Fruit fly (Drosophila melanogaster): ENCODE data around the gene CG7560.
A peak's percentile ranks its signal among the peaks of the same experiment; 100 is the strongest.

The CG7560 gene

DNA sequence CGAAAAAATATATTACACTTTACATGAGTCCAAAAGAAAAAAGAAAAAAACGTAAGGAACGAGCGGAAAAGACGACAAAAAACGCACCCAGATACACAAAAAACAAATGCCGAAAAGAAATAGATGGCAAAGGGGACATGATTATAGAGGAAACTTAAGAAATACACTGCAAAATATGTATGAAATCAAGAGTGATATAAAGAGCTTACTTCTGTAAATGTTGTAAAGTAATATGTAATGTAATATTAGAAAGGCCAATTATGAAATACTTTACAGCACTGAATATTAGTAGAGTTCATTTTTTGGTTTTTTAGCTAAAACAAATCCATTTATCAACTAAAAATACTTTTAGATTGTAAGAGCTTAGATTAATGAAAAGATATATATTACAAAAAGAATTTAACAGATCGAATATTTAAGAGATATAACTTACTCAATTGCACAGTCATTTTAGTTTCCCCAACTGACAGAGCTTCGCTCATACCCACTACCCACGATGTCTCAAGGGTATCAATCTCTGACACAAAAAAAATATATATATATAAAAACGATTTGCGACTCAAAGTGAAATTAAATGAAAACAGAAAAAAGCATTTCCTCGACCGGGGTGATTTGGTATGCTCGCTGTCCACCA is 40.0 kb upstream of the CG7560 start:
- TF ChIP-seq H2.0 (GFP tag; IDR thresholded peaks at IDR 0.05) = no peak
- TF ChIP-seq Sox102F (GFP tag; optimal IDR thresholded peaks at IDR 0.05) = peak; percentile 2
- TF ChIP-seq stc (GFP tag; IDR thresholded peaks at IDR 0.05) = no peak
- TF ChIP-seq Nf-YC (tag; optimal IDR thresholded peaks at IDR 0.05) = no peak
- no peak for TF ChIP-seq seq (GFP tag; IDR thresholded peaks at IDR 0.05)
- TF ChIP-seq Lhr (GFP tag; optimal IDR thresholded peaks at IDR 0.05) = no peak
- TF ChIP-seq sens (GFP tag) = peak; percentile 85
- TF ChIP-seq slp2 (GFP tag; optimal IDR thresholded peaks at IDR 0.05) = no peak
- no peak for TF ChIP-seq CG10959 (GFP tag; IDR thresholded peaks at IDR 0.05)
- TF ChIP-seq pho (GFP tag; optimal IDR thresholded peaks at IDR 0.05) = no peak
- no peak for TF ChIP-seq Blimp-1 (GFP tag; optimal IDR thresholded peaks at IDR 0.05)
- no peak for TF ChIP-seq ab (GFP tag; optimal IDR thresholded peaks at IDR 0.05)
- TF ChIP-seq CG1832 (GFP tag; optimal IDR thresholded peaks at IDR 0.05) = no peak
- no peak for TF ChIP-seq CG3407 (GFP tag; optimal IDR thresholded peaks at IDR 0.05)
- TF ChIP-seq Spps (tag; optimal IDR thresholded peaks at IDR 0.05) = no peak
- no peak for TF ChIP-seq CG2678 (tag; optimal IDR thresholded peaks at IDR 0.05)
- TF ChIP-seq Hr51 (GFP tag; optimal IDR thresholded peaks at IDR 0.05) = peak in 1 of 2 experiments; percentile 9
- no peak for TF ChIP-seq Vsx1 (GFP tag; optimal IDR thresholded peaks at IDR 0.05)
- no peak for TF ChIP-seq bsh (GFP tag; optimal IDR thresholded peaks at IDR 0.05)
- no peak for TF ChIP-seq D19A (tag; optimal IDR thresholded peaks at IDR 0.05)
- no peak for TF ChIP-seq Med (GFP tag)
- no peak for TF ChIP-seq CG4424 (GFP tag; optimal IDR thresholded peaks at IDR 0.05)
- TF ChIP-seq row (GFP tag; IDR thresholded peaks at IDR 0.05) = 0 out of 3 replicates have a peak, but pooled peaks have one; percentile 9
- no peak for TF ChIP-seq kah (GFP tag; optimal IDR thresholded peaks at IDR 0.05)
- no peak for TF ChIP-seq CG11093 (GFP tag; IDR thresholded peaks at IDR 0.05)
- no peak for TF ChIP-seq CG7357 (GFP tag; IDR thresholded peaks at IDR 0.05)
- no peak for TF ChIP-seq fu2 (GFP tag; optimal IDR thresholded peaks at IDR 0.05)
- no peak for TF ChIP-seq sens-2 (GFP tag; IDR thresholded peaks at IDR 0.05)
- TF ChIP-seq zf30C (GFP tag; optimal IDR thresholded peaks at IDR 0.05) = no peak
- TF ChIP-seq CG18764 (GFP tag; optimal IDR thresholded peaks at IDR 0.05) = no peak
- no peak for TF ChIP-seq Dip3 (GFP tag; optimal IDR thresholded peaks at IDR 0.05)
- no peak for TF ChIP-seq ase (GFP tag; IDR thresholded peaks at IDR 0.05)
- no peak for TF ChIP-seq repo (GFP tag; optimal IDR thresholded peaks at IDR 0.05)
- TF ChIP-seq Meics (GFP tag; optimal IDR thresholded peaks at IDR 0.05) = no peak
- TF ChIP-seq CG10979 (tag; optimal IDR thresholded peaks at IDR 0.05) = peak; percentile 7
- no peak for TF ChIP-seq dati (GFP tag; IDR thresholded peaks at IDR 0.05)
- TF ChIP-seq CG13296 (GFP tag; optimal IDR thresholded peaks at IDR 0.05) = no peak
- TF ChIP-seq NC2β (GFP tag; optimal IDR thresholded peaks at IDR 0.05) = no peak
- no peak for TF ChIP-seq CG3838 (GFP tag; optimal IDR thresholded peaks at IDR 0.05)
- TF ChIP-seq ems (GFP tag; optimal IDR thresholded peaks at IDR 0.05) = no peak
- TF ChIP-seq ttk (GFP tag; IDR thresholded peaks at IDR 0.05) = no peak
- no peak for TF ChIP-seq CG12219 (GFP tag; optimal IDR thresholded peaks at IDR 0.05)
- peak; percentile 33 for TF ChIP-seq gem (tag; optimal IDR thresholded peaks at IDR 0.05)
- no peak for TF ChIP-seq Trl (optimal IDR thresholded peaks at IDR 0.05)
- no peak for TF ChIP-seq Trl (GFP tag; optimal IDR thresholded peaks at IDR 0.05)
- TF ChIP-seq CG13624 (GFP tag; optimal IDR thresholded peaks at IDR 0.05) = no peak
- TF ChIP-seq Ets97D (GFP tag; optimal IDR thresholded peaks at IDR 0.05) = no peak
- TF ChIP-seq sc (optimal IDR thresholded peaks at IDR 0.05) = no peak
- TF ChIP-seq sc (GFP tag; optimal IDR thresholded peaks at IDR 0.05) = no peak
- no peak for TF ChIP-seq Oaz (GFP tag; IDR thresholded peaks at IDR 0.05)
- no peak for TF ChIP-seq btn (GFP tag; optimal IDR thresholded peaks at IDR 0.05)
- no peak for TF ChIP-seq CG10366 (GFP tag; IDR thresholded peaks at IDR 0.05)
